Fruit fly (Drosophila melanogaster): ENCODE data around the gene CYLD.
A peak's percentile ranks its signal among the peaks of the same experiment; 100 is the strongest.

CYLD gene

DNA sequence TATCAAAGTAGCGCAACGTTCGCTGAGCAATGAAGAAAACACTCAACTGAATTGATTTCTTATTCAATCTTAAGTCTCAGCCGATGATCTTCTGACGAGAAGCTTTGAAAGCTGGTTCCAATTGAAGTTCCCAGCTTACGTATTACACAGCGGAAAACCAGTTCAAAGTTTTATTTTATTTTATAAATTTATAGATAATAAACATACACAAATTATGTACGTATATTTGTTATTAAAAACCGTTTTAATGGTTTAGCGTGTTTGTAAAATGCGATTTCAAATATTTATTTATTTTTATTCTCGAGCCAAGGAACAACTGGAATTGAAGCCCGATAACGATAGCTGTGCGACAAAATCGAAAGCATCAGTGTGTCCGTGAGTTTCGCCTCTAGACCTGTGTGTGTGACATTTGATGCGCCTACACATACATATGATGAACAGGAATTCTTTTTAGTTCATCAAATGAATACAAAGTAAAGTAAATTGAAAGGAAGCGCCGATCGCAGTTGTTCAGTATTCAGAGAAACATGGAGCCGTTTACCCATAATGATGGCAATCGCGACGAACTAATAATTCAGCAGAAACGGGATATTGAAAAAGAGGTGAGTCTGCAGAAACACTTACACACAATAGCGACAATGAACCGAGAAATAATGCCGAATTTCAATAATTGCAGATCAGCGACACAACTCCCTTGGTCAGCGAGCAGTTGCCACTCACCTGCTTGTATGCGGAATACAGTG is 7.0 kb upstream of the CYLD start, which contains the start of the genes CG5390 and CG4968 (continued):
- peak; percentile 17 for TF ChIP-seq CG8281 (tag; optimal IDR thresholded peaks at IDR 0.05)
- TF ChIP-seq repo (GFP tag; optimal IDR thresholded peaks at IDR 0.05), result no peak
- TF ChIP-seq CG32532 (GFP tag; IDR thresholded peaks at IDR 0.05), result peak; percentile 78
- no peak for TF ChIP-seq sna (GFP tag; IDR thresholded peaks at IDR 0.05; ENCODE audit: partially characterized antibody)
- peak; percentile 8 for TF ChIP-seq Dad (GFP tag; optimal IDR thresholded peaks at IDR 0.05)
- TF ChIP-seq CG1602 (GFP tag; optimal IDR thresholded peaks at IDR 0.05), result peak; percentile 8
- no peak for TF ChIP-seq CG10565 (GFP tag; optimal IDR thresholded peaks at IDR 0.05)
- no peak for TF ChIP-seq oc (tag; optimal IDR thresholded peaks at IDR 0.05)
- TF ChIP-seq rib (GFP tag; IDR thresholded peaks at IDR 0.05), result peak; percentile 20; the same call in 1 of the 2 replicates
- TF ChIP-seq CG7786 (GFP tag; optimal IDR thresholded peaks at IDR 0.05), result no peak
- no peak for TF ChIP-seq scrt (GFP tag; optimal IDR thresholded peaks at IDR 0.05)
- no peak for TF ChIP-seq Dip2 (GFP tag; IDR thresholded peaks at IDR 0.05)
- peak; percentile 82 for TF ChIP-seq CG13296 (GFP tag; optimal IDR thresholded peaks at IDR 0.05)
- no peak for TF ChIP-seq dmrt99B (tag; optimal IDR thresholded peaks at IDR 0.05)
- peak; percentile 53; the same call in 1 of the 3 replicates for TF ChIP-seq gce (GFP tag; IDR thresholded peaks at IDR 0.05)
- no peak for TF ChIP-seq CG11560 (tag; IDR thresholded peaks at IDR 0.05)
- peak; percentile 44 for TF ChIP-seq Spps (tag; optimal IDR thresholded peaks at IDR 0.05)
- peak; percentile 46 for TF ChIP-seq tin (GFP tag; optimal IDR thresholded peaks at IDR 0.05)
- TF ChIP-seq CG15269 (tag; optimal IDR thresholded peaks at IDR 0.05), result peak; percentile 85
- peak; percentile 45; the same call in 1 of the 2 replicates for TF ChIP-seq HLH3B (GFP tag; IDR thresholded peaks at IDR 0.05)
- peak; percentile 62; the same call in 2 of the 3 replicates for TF ChIP-seq CG17361 (GFP tag; IDR thresholded peaks at IDR 0.05)
- no peak for TF ChIP-seq pita (GFP tag; optimal IDR thresholded peaks at IDR 0.05)
- no peak for TF ChIP-seq shn (GFP tag; optimal IDR thresholded peaks at IDR 0.05)
- TF ChIP-seq ab (GFP tag; optimal IDR thresholded peaks at IDR 0.05), result no peak
- TF ChIP-seq CG34376 (GFP tag; optimal IDR thresholded peaks at IDR 0.05), result peak; percentile 37
- TF ChIP-seq Asciz (GFP tag; optimal IDR thresholded peaks at IDR 0.05), result peak; percentile 52
- no peak for TF ChIP-seq CG7987 (GFP tag; optimal IDR thresholded peaks at IDR 0.05)
- peak; percentile 72 for TF ChIP-seq NfI (GFP tag; optimal IDR thresholded peaks at IDR 0.05)
- no peak for TF ChIP-seq Jarid2 (GFP tag; optimal IDR thresholded peaks at IDR 0.05)
- peak; percentile 63; the same call in 1 of the 3 replicates for TF ChIP-seq z (GFP tag; IDR thresholded peaks at IDR 0.05)
- TF ChIP-seq CG31224 (GFP tag; IDR thresholded peaks at IDR 0.05), result peak; percentile 45; the same call in 1 of the 2 replicates
- no peak for TF ChIP-seq sc (optimal IDR thresholded peaks at IDR 0.05)
- peak; percentile 28 for TF ChIP-seq sc (GFP tag; optimal IDR thresholded peaks at IDR 0.05)
- peak; percentile 29; the same call in 1 of the 3 replicates for TF ChIP-seq otp (GFP tag; IDR thresholded peaks at IDR 0.05)
- TF ChIP-seq Hr3 (GFP tag; optimal IDR thresholded peaks at IDR 0.05), result peak; percentile 52
- TF ChIP-seq wek (GFP tag; optimal IDR thresholded peaks at IDR 0.05), result no peak
- 0 out of 4 replicates have a peak, but pooled peaks have one; percentile 65 for TF ChIP-seq chinmo (GFP tag; IDR thresholded peaks at IDR 0.05; ENCODE audit: partially characterized antibody)
- peak; percentile 64 for TF ChIP-seq H2.0 (GFP tag; IDR thresholded peaks at IDR 0.05)
- TF ChIP-seq CG6854 (GFP tag; optimal IDR thresholded peaks at IDR 0.05), result no peak
- TF ChIP-seq CG30020 (tag; optimal IDR thresholded peaks at IDR 0.05), result peak; percentile 94
- peak; percentile 81; the same call in 2 of the 3 replicates for TF ChIP-seq ci (GFP tag; IDR thresholded peaks at IDR 0.05)
- no peak for TF ChIP-seq peb (GFP tag; IDR thresholded peaks at IDR 0.05)
- TF ChIP-seq BEAF-32 (GFP tag; optimal IDR thresholded peaks at IDR 0.05), result peak; percentile 60
- TF ChIP-seq CG10209 (GFP tag; optimal IDR thresholded peaks at IDR 0.05), result peak; percentile 59
- TF ChIP-seq Mad (GFP tag; optimal IDR thresholded peaks at IDR 0.05), result peak; percentile 14
- TF ChIP-seq CG3407 (GFP tag; optimal IDR thresholded peaks at IDR 0.05), result peak; percentile 56
- TF ChIP-seq Ptx1 (GFP tag; IDR thresholded peaks at IDR 0.05), result peak; percentile 50; the same call in 1 of the 2 replicates
- no peak for TF ChIP-seq crc (GFP tag; optimal IDR thresholded peaks at IDR 0.05)
- no peak for TF ChIP-seq NC2β (GFP tag; optimal IDR thresholded peaks at IDR 0.05)
